Fruit fly (Drosophila melanogaster) whole organism, embryonic: ENCODE measurements around the gene DCAF12.

ENCODE experiments used
- Adf1 ChIP-seq: fragments of 200-800 bp; sonication (Bioruptor generic); IDR thresholded peaks from 2 replicates; pipeline ENCODE4 v1.3.6; 2022; ENCODE audit warnings: missing biosample characterization, missing genetic modification characterization
- Asciz ChIP-seq: fragments of 200-800 bp; sonication (Bioruptor generic); optimal IDR thresholded peaks from 2 replicates; lab custom pipeline; 2017; ENCODE audit warnings: missing biosample characterization, mild to moderate bottlenecking, missing genetic modification characterization, missing genetic modification reagents
- CG10267 ChIP-seq: fragments of 200-800 bp; sonication (Bioruptor generic); optimal IDR thresholded peaks from 2 replicates; lab custom pipeline; 2018; ENCODE audit warnings: missing biosample characterization, mild to moderate bottlenecking, missing genetic modification characterization, moderate library complexity
- CG10979 ChIP-seq: fragments of 200-800 bp; sonication (Bioruptor generic); optimal IDR thresholded peaks from 2 replicates; lab custom pipeline; 2018; ENCODE audit warnings: missing biosample characterization, mild to moderate bottlenecking, missing genetic modification characterization, moderate library complexity
- CG11560 ChIP-seq: fragments of 200-800 bp; sonication (Bioruptor generic); IDR thresholded peaks from 3 replicates; pipeline ENCODE4 v1.3.6; 2022; ENCODE audit warnings: missing biosample characterization, missing genetic modification characterization
- CG11696 ChIP-seq: fragments of 200-800 bp; sonication (Bioruptor generic); IDR thresholded peaks from 2 replicates; pipeline ENCODE4 v1.3.6; 2022; ENCODE audit warnings: missing biosample characterization, missing genetic modification characterization
- CG12071 ChIP-seq: fragments of 200-800 bp; sonication (Bioruptor generic); optimal IDR thresholded peaks from 3 replicates; lab custom pipeline; 2018; ENCODE audit warnings: missing biosample characterization, mild to moderate bottlenecking, missing genetic modification characterization
- CG12219 ChIP-seq: fragments of 200-800 bp; sonication (Bioruptor generic); optimal IDR thresholded peaks from 3 replicates; lab custom pipeline; 2018; ENCODE audit warnings: missing biosample characterization, mild to moderate bottlenecking, missing genetic modification characterization
- CG12744 ChIP-seq: fragments of 200-800 bp; sonication (Bioruptor generic); optimal IDR thresholded peaks from 2 replicates; lab custom pipeline; 2016; ENCODE audit warnings: missing biosample characterization, missing genetic modification characterization
- CG13775 ChIP-seq: fragments of 200-800 bp; sonication (Bioruptor generic); optimal IDR thresholded peaks from 3 replicates; lab custom pipeline; 2017; ENCODE audit warnings: missing biosample characterization, mild to moderate bottlenecking, missing genetic modification characterization
- CG1647 ChIP-seq: fragments of 200-800 bp; sonication (Bioruptor generic); optimal IDR thresholded peaks from 3 replicates; lab custom pipeline; 2016; ENCODE audit warnings: missing biosample characterization, missing genetic modification characterization
- CG17802 ChIP-seq: fragments of 200-800 bp; sonication (Bioruptor generic); optimal IDR thresholded peaks from 2 replicates; lab custom pipeline; 2018; ENCODE audit warnings: missing biosample characterization, mild to moderate bottlenecking, missing genetic modification characterization, moderate library complexity
- CG1792 ChIP-seq: fragments of 200-800 bp; sonication (Bioruptor generic); optimal IDR thresholded peaks from 2 replicates; lab custom pipeline; 2016; ENCODE audit warnings: missing biosample characterization, missing genetic modification characterization
- CG30403 ChIP-seq: fragments of 200-800 bp; sonication (Bioruptor generic); optimal IDR thresholded peaks from 3 replicates; lab custom pipeline; 2016; ENCODE audit warnings: missing biosample characterization, missing genetic modification characterization
- CG32532 ChIP-seq: fragments of 200-800 bp; sonication (Bioruptor generic); IDR thresholded peaks from 2 replicates; pipeline ENCODE4 v1.3.6; 2022; ENCODE audit warnings: missing biosample characterization, missing genetic modification characterization
- CG3407 ChIP-seq: fragments of 200-800 bp; sonication (Bioruptor generic); optimal IDR thresholded peaks from 2 replicates; lab custom pipeline; 2018; ENCODE audit warnings: missing biosample characterization, mild to moderate bottlenecking, missing genetic modification characterization
- CG3838 ChIP-seq: fragments of 200-800 bp; sonication (Bioruptor generic); optimal IDR thresholded peaks from 3 replicates; lab custom pipeline; 2016; ENCODE audit warnings: missing biosample characterization, missing genetic modification characterization
- CG5180 ChIP-seq: fragments of 200-800 bp; sonication (Bioruptor generic); optimal IDR thresholded peaks from 3 replicates; lab custom pipeline; 2017; ENCODE audit warnings: missing biosample characterization, missing genetic modification characterization, mild to moderate bottlenecking, moderate library complexity, missing genetic modification reagents
- CG6813 ChIP-seq: fragments of 200-800 bp; sonication (Bioruptor generic); optimal IDR thresholded peaks from 2 replicates; lab custom pipeline; 2017; ENCODE audit warnings: missing biosample characterization, missing genetic modification characterization, mild to moderate bottlenecking, moderate library complexity, missing genetic modification reagents
- CG7839 ChIP-seq: fragments of 200-800 bp; sonication (Bioruptor generic); optimal IDR thresholded peaks from 3 replicates; lab custom pipeline; 2018; ENCODE audit warnings: missing biosample characterization, mild to moderate bottlenecking, missing genetic modification characterization, moderate library complexity
- CG9609 ChIP-seq: fragments of 200-800 bp; sonication (Bioruptor generic); optimal IDR thresholded peaks from 3 replicates; lab custom pipeline; 2016; ENCODE audit warnings: missing biosample characterization, missing genetic modification characterization
- CG9932 ChIP-seq: fragments of 200-800 bp; sonication (Bioruptor generic); IDR thresholded peaks from 2 replicates; pipeline ENCODE4 v1.3.6; 2022; ENCODE audit warnings: missing biosample characterization, missing genetic modification characterization
- Chrac-16 ChIP-seq: fragments of 200-800 bp; sonication (Bioruptor generic); optimal IDR thresholded peaks from 3 replicates; lab custom pipeline; 2016; ENCODE audit warnings: missing biosample characterization, missing genetic modification characterization
- D ChIP-seq, 2 experiments: fragments of 200-800 bp in 1 of 2; fragments of >200 bp in 1 of 2; sonication (Bioruptor generic) in 1 of 2; optimal IDR thresholded peaks; 2 replicates in 1 of 2; 3 replicates in 1 of 2; lab custom pipeline; 2017; ENCODE audit warnings: mild to moderate bottlenecking in 1 of 2, missing biosample characterization in 1 of 2, missing genetic modification characterization in 1 of 2, missing genetic modification reagents in 1 of 2
- Dbx ChIP-seq: fragments of 200-800 bp; sonication (Bioruptor generic); IDR thresholded peaks from 3 replicates; pipeline ENCODE4 v1.3.6; 2022; ENCODE audit warnings: missing biosample characterization, missing genetic modification characterization
- E2f2 ChIP-seq: fragments of 200-800 bp; sonication (Bioruptor generic); IDR thresholded peaks from 2 replicates; pipeline ENCODE4 v1.3.6; 2022; ENCODE audit warnings: missing biosample characterization, missing genetic modification characterization
- Elba2 ChIP-seq: fragments of 200-800 bp; sonication (Bioruptor generic); optimal IDR thresholded peaks from 3 replicates; lab custom pipeline; 2016; ENCODE audit warnings: missing biosample characterization, missing genetic modification characterization
- Ets65A ChIP-seq: fragments of 200-800 bp; sonication (Bioruptor generic); peaks from one replicate; lab custom pipeline; 2016; ENCODE audit warnings: missing biosample characterization, missing genetic modification characterization
- NC2α ChIP-seq: fragments of 200-800 bp; sonication (Bioruptor generic); optimal IDR thresholded peaks from 2 replicates; lab custom pipeline; 2016; ENCODE audit warnings: missing biosample characterization, missing genetic modification characterization
- Nf-YB ChIP-seq: fragments of 200-800 bp; sonication (Bioruptor generic); optimal IDR thresholded peaks from 3 replicates; lab custom pipeline; 2019; ENCODE audit warnings: missing biosample characterization, mild to moderate bottlenecking, missing genetic modification characterization, moderate library complexity
- Sox102F ChIP-seq: fragments of 200-800 bp; sonication (Bioruptor generic); optimal IDR thresholded peaks from 2 replicates; lab custom pipeline; 2018; ENCODE audit warnings: missing biosample characterization, mild to moderate bottlenecking, missing genetic modification characterization, moderate library complexity
- Taf1 ChIP-seq: fragments of 200-800 bp; sonication (Bioruptor generic); IDR thresholded peaks from 2 replicates; pipeline ENCODE4 v1.3.6; 2022; ENCODE audit warnings: missing biosample characterization, missing genetic modification characterization
- Tbp ChIP-seq: fragments of >200 bp; optimal IDR thresholded peaks from 2 replicates; lab custom pipeline; 2018; ENCODE audit warnings: missing biosample characterization, missing genetic modification characterization
- ab ChIP-seq: fragments of 200-800 bp; sonication (Bioruptor generic); optimal IDR thresholded peaks from 2 replicates; lab custom pipeline; 2016; ENCODE audit warnings: missing biosample characterization, missing genetic modification characterization
- bsh ChIP-seq, 2 experiments: fragments of 200-800 bp; sonication (Bioruptor generic); optimal IDR thresholded peaks; 2 replicates each; lab custom pipeline; 2017 to 2018; ENCODE audit warnings: mild to moderate bottlenecking in 2 of 2, missing biosample characterization in 2 of 2, missing genetic modification characterization in 2 of 2, moderate library complexity in 1 of 2
- fd3F ChIP-seq: fragments of 200-800 bp; sonication (Bioruptor generic); optimal IDR thresholded peaks from 2 replicates; lab custom pipeline; 2018; ENCODE audit warnings: missing biosample characterization, mild to moderate bottlenecking, missing genetic modification characterization, moderate library complexity
- fru ChIP-seq: fragments of >200 bp; optimal IDR thresholded peaks from 2 replicates; lab custom pipeline; 2017
- gro ChIP-seq: fragments of 200-800 bp; sonication (Bioruptor generic); optimal IDR thresholded peaks from 2 replicates; lab custom pipeline; 2016; ENCODE audit warnings: missing biosample characterization, missing genetic modification characterization
- inv ChIP-seq: fragments of 200-800 bp; sonication (Bioruptor generic); IDR thresholded peaks from 2 replicates; pipeline ENCODE4 v1.3.6; 2022; ENCODE audit warnings: missing biosample characterization, missing genetic modification characterization; ENCODE audit not compliant: partially characterized antibody
- jumu ChIP-seq: fragments of 200-800 bp; sonication (Bioruptor generic); optimal IDR thresholded peaks from 3 replicates; lab custom pipeline; 2016; ENCODE audit warnings: missing biosample characterization, missing genetic modification characterization
- mirr ChIP-seq: fragments of 200-800 bp; sonication (Bioruptor generic); optimal IDR thresholded peaks from 3 replicates; lab custom pipeline; 2018; ENCODE audit warnings: missing biosample characterization, mild to moderate bottlenecking, missing genetic modification characterization
- otp ChIP-seq: fragments of 200-800 bp; sonication (Bioruptor generic); IDR thresholded peaks from 3 replicates; pipeline ENCODE4, ENCODE4 v1.3.6; 2022; ENCODE audit warnings: missing biosample characterization, missing genetic modification characterization
- run ChIP-seq: fragments of 200-800 bp; sonication (Bioruptor generic); optimal IDR thresholded peaks from 3 replicates; lab custom pipeline; 2018; ENCODE audit warnings: missing biosample characterization, mild to moderate bottlenecking, missing genetic modification characterization
- sd ChIP-seq: fragments of 200-800 bp; sonication (Bioruptor generic); optimal IDR thresholded peaks from 3 replicates; lab custom pipeline; 2018; ENCODE audit warnings: missing biosample characterization, mild to moderate bottlenecking, missing genetic modification characterization, moderate library complexity
- sens-2 ChIP-seq: fragments of 200-800 bp; sonication (Bioruptor generic); IDR thresholded peaks from 2 replicates; pipeline ENCODE4 v1.3.6; 2022; ENCODE audit warnings: missing biosample characterization, missing genetic modification characterization
- slp2 ChIP-seq: fragments of 200-800 bp; sonication (Bioruptor generic); optimal IDR thresholded peaks from 2 replicates; lab custom pipeline; 2016; ENCODE audit warnings: missing biosample characterization, missing genetic modification characterization
- stwl ChIP-seq: fragments of 200-800 bp; sonication (Bioruptor generic); optimal IDR thresholded peaks from 3 replicates; lab custom pipeline; 2018; ENCODE audit warnings: missing biosample characterization, mild to moderate bottlenecking, missing genetic modification characterization, moderate library complexity
- ttk ChIP-seq: fragments of 200-800 bp; sonication (Bioruptor generic); IDR thresholded peaks from 2 replicates; pipeline ENCODE4 v2.1.2; 2022; ENCODE audit warnings: missing biosample characterization, missing genetic modification characterization
- wdn ChIP-seq: fragments of 200-800 bp; sonication (Bioruptor generic); IDR thresholded peaks from 2 replicates; pipeline ENCODE4 v1.3.6; 2022; ENCODE audit warnings: missing biosample characterization, missing genetic modification characterization
- zfh2 ChIP-seq: fragments of 200-800 bp; sonication (Bioruptor generic); optimal IDR thresholded peaks from 2 replicates; lab custom pipeline; 2016; ENCODE audit warnings: missing biosample characterization, missing genetic modification characterization

Gene DCAF12

DNA sequence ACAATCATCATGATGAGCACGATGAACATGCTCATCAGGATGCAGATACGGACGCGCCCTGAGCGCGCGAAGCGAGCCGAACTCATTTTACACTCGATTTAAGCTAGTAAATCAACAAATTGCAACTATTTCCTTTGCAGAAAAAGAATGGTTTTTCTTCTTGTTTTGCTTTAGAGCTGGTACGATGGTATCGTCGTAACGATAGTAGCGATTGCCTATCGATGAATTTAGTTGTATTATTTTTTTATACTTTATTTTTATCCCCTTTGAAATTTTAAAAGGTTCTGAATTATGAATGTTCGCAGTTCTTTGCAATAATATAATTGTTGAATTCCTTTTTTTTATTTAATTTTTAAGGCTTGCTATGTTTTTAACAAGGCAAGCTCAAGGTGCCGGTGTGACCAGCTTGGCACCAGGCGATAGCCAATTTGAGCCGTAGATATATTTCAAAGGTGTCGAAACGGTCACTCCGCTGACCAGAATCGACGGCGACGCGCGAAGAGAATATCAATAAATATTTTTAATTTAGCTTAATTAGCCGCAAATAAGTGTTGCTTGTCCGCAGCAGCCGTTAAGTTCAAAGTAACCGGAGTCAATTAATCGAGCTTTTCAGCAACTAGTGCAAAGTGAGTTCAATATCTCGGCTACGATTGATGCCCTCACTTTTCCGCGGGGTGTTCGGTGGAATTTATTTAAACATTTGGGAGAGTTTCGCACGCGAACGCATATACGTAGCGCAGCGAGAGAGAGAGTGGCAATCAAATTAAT, 49.4 kb downstream of the DCAF12 start, which contains the start of the genes CG12213 and GC1 (continued):
- TF ChIP-seq CG6813 (no peak), Dbx (GFP tag; lab: Robert Waterston, UW) (0 out of 3 replicates have a peak, but pooled peaks have one; percentile 21), CG32532 (no peak), CG12071 (no peak), CG11696 (no peak), sd (tag; lab: Kevin White, UChicago) (no peak), CG3407 (GFP tag; lab: Kevin White, UChicago) (no peak), CG1647 (GFP tag; lab: Kevin White, UChicago) (peak; percentile 12), otp (GFP tag; lab: Robert Waterston, UW) (no peak; the same call in 2 of the 3 replicates), gro (GFP tag; lab: Kevin White, UChicago) (no peak), bsh (GFP tag; optimal IDR thresholded peaks at IDR 0.05; lab: Kevin White, UChicago) (no peak), CG10979 (tag; lab: Kevin White, UChicago) (no peak), CG12219 (GFP tag; lab: Kevin White, UChicago) (no peak), CG13775 (GFP tag; lab: Kevin White, UChicago) (peak; percentile 7), CG7839 (tag; lab: Kevin White, UChicago) (peak; percentile 17), CG11560 (tag; lab: Robert Waterston, UW) (no peak), jumu (no peak), Asciz (GFP tag; lab: Kevin White, UChicago) (no peak), CG30403 (peak; percentile 44), D (optimal IDR thresholded peaks at IDR 0.05; lab: Kevin White, UChicago) (no peak), D (GFP tag; optimal IDR thresholded peaks at IDR 0.05; lab: Kevin White, UChicago) (no peak), CG9932 (GFP tag; lab: Robert Waterston, UW) (peak; percentile 73; the same call in 1 of the 2 replicates), fd3F (no peak), inv (peak; percentile 99), E2f2 (peak; percentile 81), CG9609 (GFP tag; lab: Kevin White, UChicago) (no peak), NC2α (GFP tag; lab: Kevin White, UChicago) (no peak), Sox102F (GFP tag; lab: Kevin White, UChicago) (no peak), Ets65A (GFP tag; lab: Kevin White, UChicago) (no peak), slp2 (no peak), Tbp (GFP tag; lab: Kevin White, UChicago) (no peak), CG17802 (tag; lab: Kevin White, UChicago) (no peak), CG3838 (GFP tag; lab: Kevin White, UChicago) (no peak), CG1792 (GFP tag; lab: Kevin White, UChicago) (no peak), Chrac-16 (no peak), fru (lab: Kevin White, UChicago) (no peak), stwl (tag; lab: Kevin White, UChicago) (peak; percentile 79), CG5180 (GFP tag; lab: Kevin White, UChicago) (no peak), zfh2 (peak; percentile 16), run (peak; percentile 0), Adf1 (no peak; the same call in 1 of the 2 replicates), mirr (GFP tag; lab: Kevin White, UChicago) (no peak), sens-2 (no peak), Taf1 (GFP tag; lab: Robert Waterston, UW) (no peak), CG12744 (GFP tag; lab: Kevin White, UChicago) (no peak), CG10267 (tag; lab: Kevin White, UChicago) (peak; percentile 82), ab (no peak), wdn (no peak), Nf-YB (GFP tag; lab: Kevin White, UChicago) (peak; percentile 39), ttk (GFP tag; lab: Robert Waterston, UW) (no peak), Elba2 (peak; percentile 6)
